Fruit fly (Drosophila melanogaster): ENCODE measurements around the gene Nepl13.

DNA sequence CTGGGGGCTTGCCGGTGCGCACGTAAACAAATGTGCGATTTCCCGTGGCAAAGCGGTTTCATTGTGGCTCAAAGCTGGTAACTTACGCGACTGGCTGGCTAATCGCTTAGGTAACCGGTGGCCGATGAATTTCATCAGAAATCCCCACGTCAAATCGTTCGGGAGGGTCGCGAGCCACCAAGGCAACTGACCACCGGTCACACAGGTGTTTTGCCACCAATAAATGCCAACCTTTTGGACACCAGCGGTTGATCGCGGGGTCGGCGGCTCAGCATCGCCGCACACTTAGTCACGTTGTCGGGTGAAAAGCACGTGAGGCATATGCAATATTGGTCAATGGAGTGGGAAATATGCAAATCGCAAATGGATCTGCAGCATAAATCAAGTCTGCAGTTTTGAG is 15.6 kb upstream of the Nepl13 start:
- TF ChIP-seq Eip93F (GFP tag; optimal IDR thresholded peaks at IDR 0.05), result no peak
- TF ChIP-seq CG6163 (GFP tag; IDR thresholded peaks at IDR 0.05), result no peak
- no peak for TF ChIP-seq CG7368 (GFP tag; optimal IDR thresholded peaks at IDR 0.05)
- TF ChIP-seq CG6854 (GFP tag; optimal IDR thresholded peaks at IDR 0.05), result no peak
- no peak for TF ChIP-seq svp (GFP tag)
- no peak for TF ChIP-seq CG3032 (tag; optimal IDR thresholded peaks at IDR 0.05)
- no peak for TF ChIP-seq Eip78C (GFP tag)
- no peak for TF ChIP-seq Hr38 (GFP tag; optimal IDR thresholded peaks at IDR 0.05)
- no peak for TF ChIP-seq CG32006 (GFP tag; optimal IDR thresholded peaks at IDR 0.05)
- no peak for TF ChIP-seq topi (GFP tag; optimal IDR thresholded peaks at IDR 0.05)

All from whole organism, prepupa.